Fruit fly (Drosophila melanogaster) whole organism, embryonic: ENCODE data around the gene Aef1.

Experiments
- Atf3 ChIP-seq: fragments of 200-800 bp; sonication (Bioruptor generic); optimal IDR thresholded peaks from 3 replicates; lab custom pipeline; 2016; ENCODE audit warnings: missing biosample characterization, missing genetic modification characterization
- Bteb2 ChIP-seq: fragments of 200-800 bp; sonication (Bioruptor generic); optimal IDR thresholded peaks from 2 replicates; lab custom pipeline; 2016; ENCODE audit warnings: missing biosample characterization, missing genetic modification characterization
- CG10147 ChIP-seq: fragments of 200-800 bp; sonication (Bioruptor generic); optimal IDR thresholded peaks from 2 replicates; lab custom pipeline; 2019; ENCODE audit warnings: missing biosample characterization, mild to moderate bottlenecking, missing genetic modification characterization, moderate library complexity
- CG10431 ChIP-seq: fragments of 200-800 bp; sonication (Bioruptor generic); optimal IDR thresholded peaks from 3 replicates; lab custom pipeline; 2018; ENCODE audit warnings: missing biosample characterization, mild to moderate bottlenecking, missing genetic modification characterization
- CG11085 ChIP-seq: fragments of 200-800 bp; sonication (Bioruptor generic); IDR thresholded peaks from 2 replicates; pipeline ENCODE4 v1.3.6; 2022; ENCODE audit warnings: missing biosample characterization, missing genetic modification characterization
- CG11398 ChIP-seq: fragments of 200-800 bp; sonication (Bioruptor generic); optimal IDR thresholded peaks from 2 replicates; lab custom pipeline; 2016; ENCODE audit warnings: missing biosample characterization, missing genetic modification characterization
- CG12744 ChIP-seq: fragments of 200-800 bp; sonication (Bioruptor generic); optimal IDR thresholded peaks from 2 replicates; lab custom pipeline; 2016; ENCODE audit warnings: missing biosample characterization, missing genetic modification characterization
- CG13287 ChIP-seq: fragments of 200-800 bp; sonication (Bioruptor generic); IDR thresholded peaks from 2 replicates; pipeline ENCODE4 v1.3.6; 2022; ENCODE audit warnings: missing biosample characterization, missing genetic modification characterization; ENCODE audit not compliant: partially characterized antibody
- CG14710 ChIP-seq: fragments of 200-800 bp; sonication (Bioruptor generic); optimal IDR thresholded peaks from 3 replicates; lab custom pipeline; 2019; ENCODE audit warnings: missing biosample characterization, mild to moderate bottlenecking, missing genetic modification characterization, moderate library complexity
- CG32532 ChIP-seq: fragments of 200-800 bp; sonication (Bioruptor generic); IDR thresholded peaks from 2 replicates; pipeline ENCODE4 v1.3.6; 2022; ENCODE audit warnings: missing biosample characterization, missing genetic modification characterization
- CG3847 ChIP-seq: fragments of 200-800 bp; sonication (Bioruptor generic); IDR thresholded peaks from 2 replicates; pipeline ENCODE4 v1.3.6; 2022; ENCODE audit warnings: missing biosample characterization, missing genetic modification characterization
- CG4820 ChIP-seq: fragments of 200-800 bp; sonication (Bioruptor generic); optimal IDR thresholded peaks from 3 replicates; lab custom pipeline; 2016; ENCODE audit warnings: missing biosample characterization, missing genetic modification characterization
- CG5180 ChIP-seq: fragments of 200-800 bp; sonication (Bioruptor generic); optimal IDR thresholded peaks from 3 replicates; lab custom pipeline; 2017; ENCODE audit warnings: missing biosample characterization, missing genetic modification characterization, mild to moderate bottlenecking, moderate library complexity, missing genetic modification reagents
- CG5953 ChIP-seq: fragments of 200-800 bp; sonication (Bioruptor generic); IDR thresholded peaks from 2 replicates; pipeline ENCODE4 v1.3.6; 2022; ENCODE audit warnings: missing biosample characterization, missing genetic modification characterization
- CG6175 ChIP-seq: fragments of 200-800 bp; sonication (Bioruptor generic); IDR thresholded peaks from 3 replicates; pipeline ENCODE4 v1.3.6; 2022; ENCODE audit warnings: missing biosample characterization, missing genetic modification characterization
- CG7928 ChIP-seq: fragments of 200-800 bp; sonication (Bioruptor generic); optimal IDR thresholded peaks from 2 replicates; lab custom pipeline; 2017; ENCODE audit warnings: missing biosample characterization, mild to moderate bottlenecking, missing genetic modification characterization
- CG8089 ChIP-seq: fragments of 200-800 bp; sonication (Bioruptor generic); optimal IDR thresholded peaks from 3 replicates; lab custom pipeline; 2016; ENCODE audit warnings: missing biosample characterization, missing genetic modification characterization
- CG8290 ChIP-seq, 3 experiments: fragments of 200-800 bp; sonication (Bioruptor generic); optimal IDR thresholded peaks; 2 replicates each; lab custom pipeline; 2016 to 2019; ENCODE audit warnings: missing biosample characterization in 3 of 3, missing genetic modification characterization in 3 of 3, mild to moderate bottlenecking in 2 of 3, moderate library complexity in 1 of 3
- CTCF ChIP-seq: fragments of 200-800 bp; sonication (Bioruptor generic); optimal IDR thresholded peaks from 2 replicates; lab custom pipeline; 2017; ENCODE audit warnings: missing biosample characterization, mild to moderate bottlenecking, missing genetic modification characterization, moderate library complexity
- Dad ChIP-seq: fragments of 200-800 bp; sonication (Bioruptor generic); optimal IDR thresholded peaks from 3 replicates; lab custom pipeline; 2016; ENCODE audit warnings: missing biosample characterization, missing genetic modification characterization
- Doc2 ChIP-seq: fragments of 200-800 bp; sonication (Bioruptor generic); IDR thresholded peaks from 2 replicates; pipeline ENCODE4 v1.3.6; 2022; ENCODE audit warnings: missing biosample characterization, missing genetic modification characterization
- ERR ChIP-seq: fragments of 200-800 bp; sonication (Bioruptor generic); optimal IDR thresholded peaks from 2 replicates; lab custom pipeline; 2016; ENCODE audit warnings: missing biosample characterization, missing genetic modification characterization
- Fer1 ChIP-seq: fragments of 200-800 bp; sonication (Bioruptor generic); optimal IDR thresholded peaks from 2 replicates; lab custom pipeline; 2017; ENCODE audit warnings: missing biosample characterization, mild to moderate bottlenecking, missing genetic modification characterization
- Fer3 ChIP-seq: fragments of 200-800 bp; sonication (Bioruptor generic); optimal IDR thresholded peaks from 2 replicates; lab custom pipeline; 2018; ENCODE audit warnings: missing biosample characterization, mild to moderate bottlenecking, missing genetic modification characterization, moderate library complexity
- HLH3B ChIP-seq: fragments of 200-800 bp; sonication (Bioruptor generic); IDR thresholded peaks from 2 replicates; pipeline ENCODE4 v1.3.6; 2022; ENCODE audit warnings: missing biosample characterization, missing genetic modification characterization
- HLHmδ ChIP-seq: fragments of 200-800 bp; sonication (Bioruptor generic); optimal IDR thresholded peaks from 2 replicates; lab custom pipeline; 2018; ENCODE audit warnings: missing biosample characterization, mild to moderate bottlenecking, missing genetic modification characterization, moderate library complexity
- HmgD ChIP-seq: fragments of 200-800 bp; sonication (Bioruptor generic); optimal IDR thresholded peaks from 3 replicates; lab custom pipeline; 2016; ENCODE audit warnings: missing biosample characterization, missing genetic modification characterization
- MBD-R2 ChIP-seq: fragments of 200-800 bp; sonication (Bioruptor generic); IDR thresholded peaks from 2 replicates; pipeline ENCODE4 v1.3.6; 2022; ENCODE audit warnings: missing biosample characterization, missing genetic modification characterization
- Med ChIP-seq: fragments of 200-800 bp; sonication (Bioruptor generic); peaks from one replicate; lab custom pipeline; 2016; ENCODE audit warnings: missing biosample characterization, missing genetic modification characterization, mild to moderate bottlenecking, inconsistent platforms, moderate library complexity
- Myb ChIP-seq: fragments of 200-800 bp; sonication (Bioruptor generic); optimal IDR thresholded peaks from 2 replicates; lab custom pipeline; 2016; ENCODE audit warnings: missing biosample characterization, missing genetic modification characterization
- PHDP ChIP-seq: fragments of 200-800 bp; sonication (Bioruptor generic); optimal IDR thresholded peaks from 3 replicates; lab custom pipeline; 2018; ENCODE audit warnings: missing biosample characterization, mild to moderate bottlenecking, missing genetic modification characterization, moderate library complexity
- Rfx ChIP-seq: fragments of 200-800 bp; sonication (Bioruptor generic); IDR thresholded peaks from 2 replicates; pipeline ENCODE4 v1.3.6; 2022; ENCODE audit warnings: missing biosample characterization, missing genetic modification characterization
- Xbp1 ChIP-seq: fragments of 200-800 bp; sonication (Bioruptor generic); optimal IDR thresholded peaks from 3 replicates; lab custom pipeline; 2016; ENCODE audit warnings: missing biosample characterization, mild to moderate bottlenecking, missing genetic modification characterization
- amos ChIP-seq: fragments of 200-800 bp; sonication (Bioruptor generic); IDR thresholded peaks from 2 replicates; pipeline ENCODE4 v1.3.6; 2022; ENCODE audit warnings: missing biosample characterization, missing genetic modification characterization; ENCODE audit not compliant: partially characterized antibody
- ci ChIP-seq: fragments of 200-800 bp; sonication (Bioruptor generic); IDR thresholded peaks from 3 replicates; pipeline ENCODE4 v1.3.6; 2022; ENCODE audit warnings: missing biosample characterization, missing genetic modification characterization
- dati ChIP-seq: fragments of 200-800 bp; sonication (Bioruptor generic); IDR thresholded peaks from 2 replicates; pipeline ENCODE4 v1.3.6; 2022; ENCODE audit warnings: missing biosample characterization, missing genetic modification characterization
- gcm2 ChIP-seq: fragments of 200-800 bp; sonication (Bioruptor generic); optimal IDR thresholded peaks from 2 replicates; lab custom pipeline; 2016; ENCODE audit warnings: missing biosample characterization, missing genetic modification characterization
- jing ChIP-seq: fragments of 200-800 bp; sonication (Bioruptor generic); optimal IDR thresholded peaks from 2 replicates; lab custom pipeline; 2018; ENCODE audit warnings: missing biosample characterization, mild to moderate bottlenecking, missing genetic modification characterization
- jumu ChIP-seq: fragments of 200-800 bp; sonication (Bioruptor generic); optimal IDR thresholded peaks from 3 replicates; lab custom pipeline; 2016; ENCODE audit warnings: missing biosample characterization, missing genetic modification characterization
- kay ChIP-seq: fragments of 200-800 bp; sonication (Bioruptor generic); optimal IDR thresholded peaks from 2 replicates; lab custom pipeline; 2016; ENCODE audit warnings: missing biosample characterization, missing genetic modification characterization
- mld ChIP-seq: fragments of 200-800 bp; sonication (Bioruptor generic); IDR thresholded peaks from 3 replicates; pipeline ENCODE4 v1.3.6; 2022; ENCODE audit warnings: missing biosample characterization, missing genetic modification characterization; ENCODE audit not compliant: partially characterized antibody
- pb ChIP-seq: fragments of 200-800 bp; sonication (Bioruptor generic); optimal IDR thresholded peaks from 3 replicates; lab custom pipeline; 2016; ENCODE audit warnings: missing biosample characterization, missing genetic modification characterization
- pum ChIP-seq: fragments of 200-800 bp; sonication (Bioruptor generic); optimal IDR thresholded peaks from 2 replicates; lab custom pipeline; 2016; ENCODE audit warnings: missing biosample characterization, missing genetic modification characterization
- pzg ChIP-seq: fragments of 200-800 bp; sonication (Bioruptor generic); optimal IDR thresholded peaks from 3 replicates; lab custom pipeline; 2018; ENCODE audit warnings: missing biosample characterization, mild to moderate bottlenecking, missing genetic modification characterization, moderate library complexity
- row ChIP-seq: fragments of 200-800 bp; sonication (Bioruptor generic); IDR thresholded peaks from 3 replicates; pipeline ENCODE4 v1.3.6; 2022; ENCODE audit warnings: missing biosample characterization, missing genetic modification characterization
- sc ChIP-seq, 3 experiments: fragments of >200 bp in 2 of 3; fragments of 200-800 bp in 1 of 3; sonication (Bioruptor generic) in 1 of 3; optimal IDR thresholded peaks; 2 replicates in 2 of 3; 3 replicates in 1 of 3; lab custom pipeline; 2017; ENCODE audit warnings: mild to moderate bottlenecking in 1 of 3, missing biosample characterization in 1 of 3, missing genetic modification characterization in 1 of 3, missing genetic modification reagents in 1 of 3
- slbo ChIP-seq: fragments of 200-800 bp; sonication (Bioruptor generic); IDR thresholded peaks from 2 replicates; pipeline ENCODE4 v1.3.6; 2022; ENCODE audit warnings: missing biosample characterization, missing genetic modification characterization
- sob ChIP-seq: fragments of 200-800 bp; sonication (Bioruptor generic); IDR thresholded peaks from 2 replicates; pipeline ENCODE4 v1.3.6; 2022; ENCODE audit warnings: missing biosample characterization, missing genetic modification characterization
- stwl ChIP-seq: fragments of 200-800 bp; sonication (Bioruptor generic); optimal IDR thresholded peaks from 3 replicates; lab custom pipeline; 2018; ENCODE audit warnings: missing biosample characterization, mild to moderate bottlenecking, missing genetic modification characterization, moderate library complexity
- usp ChIP-seq: fragments of >200 bp; optimal IDR thresholded peaks from 2 replicates; lab custom pipeline; 2017; ENCODE audit warnings: missing biosample characterization, missing genetic modification characterization
- zen ChIP-seq: fragments of 200-800 bp; sonication (Bioruptor generic); optimal IDR thresholded peaks from 3 replicates; lab custom pipeline; 2018; ENCODE audit warnings: missing biosample characterization, mild to moderate bottlenecking, missing genetic modification characterization, moderate library complexity

Gene Aef1

DNA sequence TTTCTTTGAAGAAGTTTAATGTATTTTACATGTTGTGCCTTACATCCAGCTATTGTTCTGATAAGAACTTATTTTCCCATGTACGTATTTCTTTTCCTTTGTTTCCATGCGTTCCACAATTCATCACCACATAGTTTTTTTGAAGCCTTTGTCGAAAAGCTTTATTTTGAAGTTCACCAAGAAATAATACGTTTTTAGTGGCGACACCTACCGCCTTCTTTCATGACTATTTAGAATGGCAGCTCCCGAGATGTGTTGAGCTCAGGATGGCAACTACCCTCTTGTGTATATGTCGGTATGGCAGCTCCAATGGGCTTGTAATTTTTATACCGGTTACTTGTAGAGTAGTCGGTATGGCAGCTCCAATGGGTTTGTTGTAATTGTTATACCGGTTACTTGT is 50.6 kb downstream of the Aef1 start (continued):
- TF ChIP-seq PHDP (peak; percentile 25), CG8290 (GFP tag; optimal IDR thresholded peaks at IDR 0.05; lab: Kevin White, UChicago) (peak; percentile 91), CG8290 (tag; optimal IDR thresholded peaks at IDR 0.05; lab: Kevin White, UChicago) (peak in 1 of 2 experiments; percentile 84), Doc2 (GFP tag; lab: Robert Waterston, UW) (no peak), pzg (GFP tag; lab: Kevin White, UChicago) (peak; percentile 68), HLHmδ (GFP tag; lab: Kevin White, UChicago) (no peak), Rfx (no peak; the same call in 1 of the 2 replicates), sob (GFP tag; lab: Robert Waterston, UW) (no peak), CG13287 (GFP tag; lab: Robert Waterston, UW) (peak; percentile 60), slbo (GFP tag; lab: Robert Waterston, UW) (peak; percentile 51; the same call in 1 of the 2 replicates), ci (GFP tag; lab: Robert Waterston, UW) (peak; percentile 71; the same call in 2 of the 3 replicates), HLH3B (no peak), CG10147 (GFP tag; lab: Kevin White, UChicago) (peak; percentile 38), Fer1 (GFP tag; lab: Kevin White, UChicago) (peak; percentile 53), Xbp1 (GFP tag; lab: Kevin White, UChicago) (peak; percentile 27), pb (GFP tag; lab: Kevin White, UChicago) (no peak), mld (no peak), Bteb2 (GFP tag; lab: Kevin White, UChicago) (peak; percentile 17), CG10431 (GFP tag; lab: Kevin White, UChicago) (peak; percentile 94), jumu (peak; percentile 38), kay (GFP tag; lab: Kevin White, UChicago) (no peak), CG12744 (GFP tag; lab: Kevin White, UChicago) (peak; percentile 1), Fer3 (tag; lab: Kevin White, UChicago) (no peak), usp (GFP tag; lab: Kevin White, UChicago) (no peak), CTCF (GFP tag; lab: Kevin White, UChicago) (peak; percentile 96), CG5180 (GFP tag; lab: Kevin White, UChicago) (no peak), CG14710 (tag; lab: Kevin White, UChicago) (peak; percentile 69), HmgD (GFP tag; lab: Kevin White, UChicago) (peak; percentile 87), gcm2 (GFP tag; lab: Kevin White, UChicago) (no peak), CG5953 (no peak), CG11085 (GFP tag; lab: Robert Waterston, UW) (no peak), Dad (GFP tag; lab: Kevin White, UChicago) (peak; percentile 34), CG6175 (GFP tag; lab: Robert Waterston, UW) (no peak), CG32532 (GFP tag; lab: Robert Waterston, UW) (peak; percentile 56; the same call in 1 of the 2 replicates), zen (peak; percentile 61), jing (GFP tag; lab: Kevin White, UChicago) (no peak), CG4820 (GFP tag; lab: Kevin White, UChicago) (peak; percentile 19), Myb (GFP tag; lab: Kevin White, UChicago) (peak; percentile 80), dati (no peak), sc (optimal IDR thresholded peaks at IDR 0.05; lab: Kevin White, UChicago) (no peak), sc (GFP tag; optimal IDR thresholded peaks at IDR 0.05; lab: Kevin White, UChicago) (no peak), Atf3 (GFP tag; lab: Kevin White, UChicago) (no peak), MBD-R2 (GFP tag; lab: Robert Waterston, UW) (peak; percentile 19; the same call in 1 of the 2 replicates), CG7928 (GFP tag; lab: Kevin White, UChicago) (no peak), Med (peak; percentile 92), row (GFP tag; lab: Robert Waterston, UW) (peak; percentile 20; the same call in 1 of the 3 replicates), CG8089 (GFP tag; lab: Kevin White, UChicago) (peak; percentile 9), CG3847 (GFP tag; lab: Robert Waterston, UW) (peak; percentile 90), stwl (tag; lab: Kevin White, UChicago) (no peak), amos (peak; percentile 51), CG11398 (GFP tag; lab: Kevin White, UChicago) (no peak), pum (GFP tag; lab: Kevin White, UChicago) (peak; percentile 25), ERR (GFP tag; lab: Kevin White, UChicago) (peak; percentile 36)
